Fruit fly (Drosophila melanogaster): ENCODE data around the gene RpS21.
A peak's percentile ranks its signal among the peaks of the same experiment; 100 is the strongest.

Gene RpS21

DNA sequence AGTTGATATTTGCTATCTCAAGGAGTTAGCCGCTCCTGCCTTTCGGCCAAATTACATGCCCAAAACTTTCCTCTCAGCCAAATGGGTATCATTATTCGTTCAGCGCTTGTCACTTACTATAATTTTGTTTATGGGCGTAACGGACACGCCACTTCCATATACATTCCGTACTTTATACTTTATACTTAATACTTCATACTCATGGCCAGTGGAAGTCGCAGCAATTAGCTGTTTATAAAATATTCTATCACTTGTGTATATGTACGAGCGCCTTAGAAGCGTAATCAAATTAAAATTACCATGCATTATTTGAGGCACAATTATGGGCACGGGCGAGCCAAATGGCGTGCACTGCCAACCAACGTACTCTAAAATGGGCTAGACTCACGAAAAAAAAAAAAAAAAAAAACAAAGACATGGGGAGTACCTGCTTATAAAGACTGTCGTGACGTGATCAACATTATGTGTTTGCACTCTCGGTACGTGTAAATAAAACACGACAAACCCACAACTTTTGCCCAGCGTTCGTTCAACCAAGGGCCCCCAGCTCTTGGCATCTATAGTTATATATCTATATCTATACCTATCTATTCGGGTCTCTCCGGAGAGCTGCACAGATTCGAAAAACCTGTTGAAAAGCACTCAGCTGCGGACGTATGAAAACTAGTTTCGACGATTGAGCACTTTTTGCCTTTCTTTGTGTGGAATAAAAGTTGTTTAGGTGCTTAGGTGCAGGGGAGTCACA, 5.4 kb downstream of the RpS21 start (continued):
- TF ChIP-seq grn (GFP tag; optimal IDR thresholded peaks at IDR 0.05) (peak; percentile 32), Abd-B (GFP tag; optimal IDR thresholded peaks at IDR 0.05) (no peak), Dip2 (GFP tag; IDR thresholded peaks at IDR 0.05) (no peak), abd-A (tag; optimal IDR thresholded peaks at IDR 0.05) (no peak), CG13123 (GFP tag; optimal IDR thresholded peaks at IDR 0.05) (no peak), CG4282 (GFP tag; optimal IDR thresholded peaks at IDR 0.05) (no peak), Poxn (GFP tag; IDR thresholded peaks at IDR 0.05) (no peak), unc-4 (GFP tag; IDR thresholded peaks at IDR 0.05; ENCODE audit: partially characterized antibody) (no peak), Lpt (GFP tag; optimal IDR thresholded peaks at IDR 0.05) (no peak), Ada2b (GFP tag; IDR thresholded peaks at IDR 0.05) (no peak), CG12659 (GFP tag; optimal IDR thresholded peaks at IDR 0.05) (no peak), ato (GFP tag; IDR thresholded peaks at IDR 0.05; ENCODE audit: partially characterized antibody) (no peak), CG3726 (GFP tag; IDR thresholded peaks at IDR 0.05) (no peak), CG18599 (GFP tag; optimal IDR thresholded peaks at IDR 0.05) (peak; percentile 25), z (GFP tag; IDR thresholded peaks at IDR 0.05) (peak; percentile 94), Dref (GFP tag; IDR thresholded peaks at IDR 0.05) (no peak), CG15073 (GFP tag; optimal IDR thresholded peaks at IDR 0.05) (no peak), CG3281 (GFP tag; optimal IDR thresholded peaks at IDR 0.05) (no peak), mld (GFP tag; IDR thresholded peaks at IDR 0.05; ENCODE audit: partially characterized antibody) (no peak), luna (GFP tag; optimal IDR thresholded peaks at IDR 0.05) (no peak), CG17328 (GFP tag; IDR thresholded peaks at IDR 0.05) (no peak), Hey (tag; optimal IDR thresholded peaks at IDR 0.05) (no peak), Atf3 (GFP tag; optimal IDR thresholded peaks at IDR 0.05) (no peak), Deaf1 (tag; optimal IDR thresholded peaks at IDR 0.05) (no peak), CG10543 (GFP tag; optimal IDR thresholded peaks at IDR 0.05) (peak; percentile 72), CG10267 (tag; optimal IDR thresholded peaks at IDR 0.05) (no peak), CG18619 (GFP tag; optimal IDR thresholded peaks at IDR 0.05) (no peak), lmd (GFP tag; IDR thresholded peaks at IDR 0.05) (no peak), phol (tag; optimal IDR thresholded peaks at IDR 0.05) (no peak), knrl (GFP tag; IDR thresholded peaks at IDR 0.05; ENCODE audit: partially characterized antibody) (no peak), CG9876 (GFP tag; optimal IDR thresholded peaks at IDR 0.05) (no peak), CG17802 (tag; optimal IDR thresholded peaks at IDR 0.05) (no peak), Adf1 (GFP tag; IDR thresholded peaks at IDR 0.05) (peak; percentile 18; the same call in 1 of the 2 replicates), CG18262 (tag; optimal IDR thresholded peaks at IDR 0.05) (no peak), so (GFP tag; IDR thresholded peaks at IDR 0.05) (0 out of 3 replicates have a peak, but pooled peaks have one; percentile 13), rib (GFP tag; IDR thresholded peaks at IDR 0.05) (no peak), Mrtf (GFP tag; IDR thresholded peaks at IDR 0.05) (no peak), chinmo (GFP tag; IDR thresholded peaks at IDR 0.05; ENCODE audit: partially characterized antibody) (peak; percentile 91; the same call in 3 of the 4 replicates), CG6254 (GFP tag; optimal IDR thresholded peaks at IDR 0.05) (no peak), CG33213 (GFP tag; optimal IDR thresholded peaks at IDR 0.05) (peak; percentile 13), CG16863 (GFP tag; optimal IDR thresholded peaks at IDR 0.05) (no peak), CG14965 (GFP tag; optimal IDR thresholded peaks at IDR 0.05; ENCODE audit: borderline replicate concordance) (no peak), odd (GFP tag; optimal IDR thresholded peaks at IDR 0.05) (peak; percentile 40), wek (GFP tag; optimal IDR thresholded peaks at IDR 0.05) (peak; percentile 54), CG6854 (GFP tag; optimal IDR thresholded peaks at IDR 0.05) (no peak), CG17568 (GFP tag; optimal IDR thresholded peaks at IDR 0.05) (peak; percentile 2), Bteb2 (GFP tag; optimal IDR thresholded peaks at IDR 0.05) (no peak), CG30403 (GFP tag; optimal IDR thresholded peaks at IDR 0.05) (no peak), gcm (GFP tag; optimal IDR thresholded peaks at IDR 0.05) (peak; percentile 29)

Data from whole organism, embryonic.